Worm (Caenorhabditis elegans) whole organism, L1 larva: Measurements from ENCODE around the gene ttr-40.

Experiments
- C04F5.9 ChIP-seq: sonication (generic microtip); optimal IDR thresholded peaks from 2 replicates; lab custom pipeline; 2016; ENCODE audit warnings: missing genetic modification characterization, missing compliant biosample characterization
- aha-1 ChIP-seq: fragments of 150-350 bp; optimal IDR thresholded peaks from 2 replicates; lab custom pipeline; 2014; ENCODE audit warnings: missing biosample characterization, missing genetic modification characterization
- alr-1 ChIP-seq: fragments of 200-800 bp; sonication (Bioruptor generic); optimal IDR thresholded peaks from 2 replicates; lab custom pipeline; 2018; ENCODE audit warnings: borderline replicate concordance, mild to moderate bottlenecking, missing genetic modification characterization, missing compliant biosample characterization
- ama-1 ChIP-seq: fragments of 150-350 bp; optimal IDR thresholded peaks from 2 replicates; lab custom pipeline; 2014
- blmp-1 ChIP-seq: fragments of 150-350 bp; optimal IDR thresholded peaks from 2 replicates; lab custom pipeline; 2014; ENCODE audit warnings: missing biosample characterization, missing genetic modification characterization
- ceh-63 ChIP-seq: fragments of 200-800 bp; sonication (Bioruptor generic); optimal IDR thresholded peaks from 2 replicates; lab custom pipeline; 2018; ENCODE audit warnings: mild to moderate bottlenecking, missing genetic modification characterization, missing compliant biosample characterization
- ceh-90 ChIP-seq: sonication (generic microtip); optimal IDR thresholded peaks from 2 replicates; lab custom pipeline; 2016; ENCODE audit warnings: missing genetic modification characterization, missing compliant biosample characterization
- efl-1 ChIP-seq, 4 experiments: fragments of 150-350 bp; optimal IDR thresholded peaks in 3 of 4; peaks in 1 of 4; 1 replicate in 1 of 4; 2 replicates in 3 of 4; lab custom pipeline; 2014; ENCODE audit warnings: missing biosample characterization in 2 of 4, missing genetic modification characterization in 2 of 4, missing genetic modification reagents in 2 of 4
- elt-2 ChIP-seq: sonication (generic microtip); optimal IDR thresholded peaks from 2 replicates; lab custom pipeline; 2016; ENCODE audit warnings: missing genetic modification characterization, mild to moderate bottlenecking, inconsistent platforms, missing compliant biosample characterization, missing genetic modification reagents
- elt-3 ChIP-seq, 6 experiments: fragments of 150-350 bp in 1 of 6; sonication (generic microtip); optimal IDR thresholded peaks; 2 replicates each; lab custom pipeline; 2017 to 2018; ENCODE audit warnings: missing biosample characterization in 6 of 6, missing genetic modification characterization in 6 of 6, inconsistent platforms in 1 of 6
- ets-5 ChIP-seq: fragments of 200-800 bp; sonication (Bioruptor generic); IDR thresholded peaks from 2 replicates; pipeline ENCODE4 v1.3.6; 2022; ENCODE audit warnings: missing genetic modification characterization, missing compliant biosample characterization
- fkh-10 ChIP-seq: sonication (generic microtip); optimal IDR thresholded peaks from 2 replicates; lab custom pipeline; 2017; ENCODE audit warnings: missing biosample characterization, missing genetic modification reagents, missing genetic modification characterization
- fkh-8 ChIP-seq: sonication (generic microtip); optimal IDR thresholded peaks from 2 replicates; lab custom pipeline; 2016; ENCODE audit warnings: mild to moderate bottlenecking, missing genetic modification characterization, missing compliant biosample characterization
- hlh-17 ChIP-seq: fragments of 200-800 bp; sonication (Bioruptor generic); optimal IDR thresholded peaks from 2 replicates; lab custom pipeline; 2018; ENCODE audit warnings: missing genetic modification characterization, mild to moderate bottlenecking, missing compliant biosample characterization, moderate library complexity, borderline replicate concordance
- hpl-2 ChIP-seq: fragments of 150-350 bp; optimal IDR thresholded peaks from 2 replicates; lab custom pipeline; 2014; ENCODE audit warnings: missing biosample characterization, missing genetic modification reagents, missing genetic modification characterization
- lin-14 ChIP-seq: fragments of 200-800 bp; sonication (Bioruptor generic); optimal IDR thresholded peaks from 2 replicates; lab custom pipeline; 2018; ENCODE audit warnings: mild to moderate bottlenecking, missing genetic modification characterization, moderate library complexity, missing compliant biosample characterization
- lin-35 ChIP-seq, 2 experiments: fragments of 150-350 bp; optimal IDR thresholded peaks; 2 replicates each; lab custom pipeline; 2014; ENCODE audit warnings: missing biosample characterization in 2 of 2, missing genetic modification characterization in 2 of 2, missing genetic modification reagents in 2 of 2
- lin-39 ChIP-seq: fragments of 150-350 bp; optimal IDR thresholded peaks from 2 replicates; lab custom pipeline; 2014; ENCODE audit warnings: missing biosample characterization, missing genetic modification reagents, missing genetic modification characterization
- lsy-2 ChIP-seq, 2 experiments: fragments of 150-350 bp; optimal IDR thresholded peaks; 2 replicates each; lab custom pipeline; 2014; ENCODE audit warnings: missing biosample characterization in 2 of 2, missing genetic modification characterization in 2 of 2
- mep-1 ChIP-seq: fragments of 150-350 bp; optimal IDR thresholded peaks from 2 replicates; lab custom pipeline; 2014; ENCODE audit warnings: missing biosample characterization, missing genetic modification characterization
- nhr-11 ChIP-seq: fragments of 150-350 bp; optimal IDR thresholded peaks from 2 replicates; lab custom pipeline; 2014; ENCODE audit warnings: missing biosample characterization, missing genetic modification characterization
- nhr-19 ChIP-seq: fragments of 200-800 bp; sonication (Bioruptor generic); conservative IDR thresholded peaks from 2 replicates; pipeline ENCODE4 v1.3.6; 2022; ENCODE audit warnings: missing genetic modification characterization, missing compliant biosample characterization
- nhr-20 ChIP-seq: sonication (generic microtip); optimal IDR thresholded peaks from 2 replicates; lab custom pipeline; 2016; ENCODE audit warnings: mild to moderate bottlenecking, missing genetic modification characterization, missing compliant biosample characterization
- nhr-71 ChIP-seq: sonication (generic microtip); optimal IDR thresholded peaks from 2 replicates; lab custom pipeline; 2016; ENCODE audit warnings: mild to moderate bottlenecking, missing genetic modification characterization, moderate library complexity, missing compliant biosample characterization
- nhr-76 ChIP-seq: sonication (generic microtip); optimal IDR thresholded peaks from 2 replicates; lab custom pipeline; 2017; ENCODE audit warnings: missing biosample characterization, missing genetic modification characterization
- nhr-85 ChIP-seq: sonication (generic microtip); peaks from one replicate; lab custom pipeline; 2016; ENCODE audit warnings: missing genetic modification characterization, inconsistent platforms, missing compliant biosample characterization
- pag-3 ChIP-seq: sonication (generic microtip); optimal IDR thresholded peaks from 2 replicates; lab custom pipeline; 2017; ENCODE audit warnings: missing genetic modification characterization, mild to moderate bottlenecking, missing compliant biosample characterization, antibody characterized with exemption, borderline replicate concordance; ENCODE audit not compliant: insufficient read depth
- pax-3 ChIP-seq: fragments of 200-800 bp; sonication (Bioruptor generic); optimal IDR thresholded peaks from 2 replicates; lab custom pipeline; 2018; ENCODE audit warnings: mild to moderate bottlenecking, missing genetic modification characterization, moderate library complexity, missing compliant biosample characterization
- skn-1 ChIP-seq: fragments of 150-350 bp; optimal IDR thresholded peaks from 2 replicates; lab custom pipeline; 2014; ENCODE audit warnings: missing biosample characterization, missing genetic modification characterization
- snpc-4 ChIP-seq: fragments of 150-350 bp; optimal IDR thresholded peaks from 2 replicates; lab custom pipeline; 2014; ENCODE audit warnings: missing biosample characterization, missing genetic modification characterization
- sptf-1 ChIP-seq: fragments of 150-350 bp; optimal IDR thresholded peaks from 2 replicates; lab custom pipeline; 2014; ENCODE audit warnings: missing biosample characterization, missing genetic modification characterization
- sup-37 ChIP-seq: fragments of 200-800 bp; sonication (Bioruptor generic); optimal IDR thresholded peaks from 2 replicates; lab custom pipeline; 2018; ENCODE audit warnings: mild to moderate bottlenecking, missing genetic modification characterization, missing compliant biosample characterization
- tlp-1 ChIP-seq: fragments of 150-350 bp; optimal IDR thresholded peaks from 2 replicates; lab custom pipeline; 2014; ENCODE audit warnings: missing biosample characterization, missing genetic modification characterization
- unc-30 ChIP-seq: sonication (generic microtip); optimal IDR thresholded peaks from 2 replicates; lab custom pipeline; 2017; ENCODE audit warnings: missing biosample characterization, missing genetic modification characterization
- unc-62 ChIP-seq: fragments of 150-350 bp; optimal IDR thresholded peaks from 2 replicates; lab custom pipeline; 2014; ENCODE audit warnings: missing biosample characterization, missing genetic modification reagents, missing genetic modification characterization
- zip-4 ChIP-seq: fragments of 200-800 bp; sonication (Bioruptor generic); optimal IDR thresholded peaks from 2 replicates; lab custom pipeline; 2018; ENCODE audit warnings: mild to moderate bottlenecking, missing genetic modification characterization, moderate library complexity, missing compliant biosample characterization

The ttr-40 gene

DNA sequence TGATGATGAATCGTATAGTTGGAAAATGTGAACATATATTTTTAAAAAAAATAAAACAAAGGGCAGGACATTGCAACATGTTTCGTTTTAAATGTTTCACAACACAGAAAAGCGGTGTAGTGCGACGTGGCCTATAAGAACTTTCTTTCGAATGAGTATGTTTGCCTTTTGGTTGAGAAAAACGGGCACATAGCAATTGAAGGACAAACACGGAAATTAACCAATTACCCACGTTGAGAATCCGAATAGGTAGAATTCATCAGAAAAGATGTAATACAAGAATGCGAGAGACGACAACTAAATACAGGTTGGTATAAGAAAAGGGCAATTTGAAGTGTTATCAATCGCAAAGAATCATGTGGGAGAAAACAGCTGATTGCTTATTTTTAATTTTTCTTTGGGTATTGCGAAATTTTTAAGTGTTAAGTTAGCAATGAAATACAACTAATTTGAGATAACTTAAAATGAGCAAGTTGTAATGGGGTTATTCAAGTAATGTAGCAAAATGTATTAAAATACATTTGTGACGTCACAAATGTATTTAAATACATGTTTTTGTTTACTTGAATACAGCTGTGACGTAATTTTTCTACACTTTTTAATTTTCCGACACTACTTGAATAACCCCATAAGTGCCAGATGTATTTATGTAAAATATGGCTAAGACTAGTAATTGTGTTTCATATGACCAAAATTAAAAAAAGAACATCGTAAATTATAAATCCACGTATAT lies 21.8 kb downstream of the ttr-40 start, which contains the start of gene acl-14:
Gene acl-14, minus strand, starts transcription at position 316 of the 733 bp plus-strand sequence.
- TF ChIP-seq lin-35 (GFP tag; optimal IDR thresholded peaks at IDR 0.05; lab: Kevin White, UChicago) = peak in 1 of 2 experiments; percentile 32
- peak; percentile 89 for TF ChIP-seq nhr-85
- TF ChIP-seq elt-2 (tag; lab: Kevin White, UChicago) = peak; percentile 19
- no peak for TF ChIP-seq fkh-8 (tag; lab: Kevin White, UChicago)
- TF ChIP-seq efl-1 (optimal IDR thresholded peaks at IDR 0.05; lab: Kevin White, UChicago) = no peak
- peak in 1 of 2 experiments; percentile 45 for TF ChIP-seq efl-1 (GFP tag; optimal IDR thresholded peaks at IDR 0.05 in 1 of 2; lab: Kevin White, UChicago)
- TF ChIP-seq zip-4 (GFP tag; lab: Kevin White, UChicago) = peak; percentile 71
- TF ChIP-seq elt-3 (tag; optimal IDR thresholded peaks at IDR 0.05; lab: Kevin White, UChicago) = peak in 2 of 6 experiments; percentile 26 to 84
- TF ChIP-seq skn-1 (tag; lab: Kevin White, UChicago) = peak; percentile 23
- TF ChIP-seq ama-1 (lab: Kevin White, UChicago) = no peak
- TF ChIP-seq nhr-19 (GFP tag; lab: Robert Waterston, UW) = no peak
- peak; percentile 37 for TF ChIP-seq pag-3 (tag; lab: Kevin White, UChicago)
- no peak for TF ChIP-seq lsy-2 (tag; optimal IDR thresholded peaks at IDR 0.05; lab: Kevin White, UChicago)
- no peak for TF ChIP-seq aha-1 (tag; lab: Kevin White, UChicago)
- no peak for TF ChIP-seq nhr-76 (tag; lab: Kevin White, UChicago)
- TF ChIP-seq tlp-1 (tag; lab: Kevin White, UChicago) = no peak
- peak; percentile 21 for TF ChIP-seq nhr-71
- peak; percentile 55 for TF ChIP-seq blmp-1 (tag; lab: Kevin White, UChicago)
- TF ChIP-seq lin-14 (GFP tag; lab: Kevin White, UChicago) = peak; percentile 33
- no peak for TF ChIP-seq hpl-2 (GFP tag; lab: Kevin White, UChicago)
- TF ChIP-seq pax-3 (tag; lab: Kevin White, UChicago) = peak; percentile 4
- no peak for TF ChIP-seq unc-62 (GFP tag; lab: Kevin White, UChicago)
- TF ChIP-seq fkh-10 (GFP tag; lab: Kevin White, UChicago) = no peak
- TF ChIP-seq nhr-20 = peak; percentile 12

ce11 chrV:9332611-9333315 lies 22.5 kb downstream of the ttr-40 start:
- no peak for TF ChIP-seq unc-30 (tag; lab: Kevin White, UChicago)
- TF ChIP-seq mep-1 (tag; lab: Kevin White, UChicago) = no peak
- TF ChIP-seq ets-5 (GFP tag; lab: Robert Waterston, UW) = no peak
- no peak for TF ChIP-seq nhr-11
- no peak for TF ChIP-seq alr-1 (tag; lab: Kevin White, UChicago)
- TF ChIP-seq C04F5.9 (tag; lab: Kevin White, UChicago) = no peak
- TF ChIP-seq sup-37 (GFP tag; lab: Kevin White, UChicago) = no peak
- TF ChIP-seq nhr-85 = no peak
- no peak for TF ChIP-seq ceh-63 (GFP tag; lab: Kevin White, UChicago)
- TF ChIP-seq nhr-19 (GFP tag; lab: Robert Waterston, UW) = no peak
- TF ChIP-seq lin-39 (tag; lab: Kevin White, UChicago) = no peak
- TF ChIP-seq snpc-4 = no peak
- TF ChIP-seq pax-3 (tag; lab: Kevin White, UChicago) = no peak
- TF ChIP-seq ceh-90 (tag; lab: Kevin White, UChicago) = no peak
- no peak for TF ChIP-seq sptf-1 (tag; lab: Kevin White, UChicago)
- TF ChIP-seq hlh-17 (GFP tag; lab: Kevin White, UChicago) = no peak
